Worm (Caenorhabditis elegans) whole organism, L1 larva: ENCODE results near the gene pod-2.

Experiments
- elt-3 ChIP-seq, 6 experiments: fragments of 150-350 bp in 1 of 6; sonication (generic microtip); optimal IDR thresholded peaks; 2 replicates each; lab custom pipeline; 2017 to 2018; ENCODE audit warnings: missing biosample characterization in 6 of 6, missing genetic modification characterization in 6 of 6, inconsistent platforms in 1 of 6
- lin-35 ChIP-seq, 2 experiments: fragments of 150-350 bp; optimal IDR thresholded peaks; 2 replicates each; lab custom pipeline; 2014; ENCODE audit warnings: missing biosample characterization in 2 of 2, missing genetic modification characterization in 2 of 2, missing genetic modification reagents in 2 of 2
- lsy-2 ChIP-seq, 2 experiments: fragments of 150-350 bp; optimal IDR thresholded peaks; 2 replicates each; lab custom pipeline; 2014; ENCODE audit warnings: missing biosample characterization in 2 of 2, missing genetic modification characterization in 2 of 2
- mep-1 ChIP-seq: fragments of 150-350 bp; optimal IDR thresholded peaks from 2 replicates; lab custom pipeline; 2014; ENCODE audit warnings: missing biosample characterization, missing genetic modification characterization
- unc-62 ChIP-seq: fragments of 150-350 bp; optimal IDR thresholded peaks from 2 replicates; lab custom pipeline; 2014; ENCODE audit warnings: missing biosample characterization, missing genetic modification reagents, missing genetic modification characterization

- TF ChIP-seq unc-62 (GFP tag; lab: Kevin White, UChicago) (no peak), lsy-2 (tag; optimal IDR thresholded peaks at IDR 0.05; lab: Kevin White, UChicago) (no peak), elt-3 (tag; optimal IDR thresholded peaks at IDR 0.05; lab: Kevin White, UChicago) (peak in 1 of 6 experiments; percentile 55), mep-1 (no peak), lin-35 (GFP tag; optimal IDR thresholded peaks at IDR 0.05; lab: Kevin White, UChicago) (peak in 1 of 2 experiments; percentile 42)
Observed at ce11 chrII:1143173-1143738, 6.7 kb downstream of the pod-2 start.
